Worm (Caenorhabditis elegans) whole organism, young adult: ENCODE data around the gene M163.11.

Source experiments
- B0261.1 ChIP-seq: sonication (generic microtip); optimal IDR thresholded peaks from 2 replicates; lab custom pipeline; 2016; ENCODE audit warnings: mild to moderate bottlenecking, missing genetic modification characterization, moderate library complexity, missing compliant biosample characterization
- F37B4.10 ChIP-seq: fragments of 200-800 bp; sonication (Bioruptor generic); IDR thresholded peaks from 2 replicates; pipeline ENCODE4 v1.3.6; 2022; ENCODE audit warnings: missing genetic modification characterization, missing compliant biosample characterization
- F39B2.1 ChIP-seq: fragments of 200-800 bp; sonication (Bioruptor generic); IDR thresholded peaks from 2 replicates; pipeline ENCODE4 v1.3.6; 2022; ENCODE audit warnings: missing genetic modification reagents, missing genetic modification characterization, missing compliant biosample characterization
- F52B5.7 ChIP-seq: sonication (generic microtip); optimal IDR thresholded peaks from 2 replicates; lab custom pipeline; 2016; ENCODE audit warnings: mild to moderate bottlenecking, missing genetic modification characterization, missing compliant biosample characterization
- K12H6.12 ChIP-seq: fragments of 200-800 bp; sonication (Bioruptor generic); optimal IDR thresholded peaks from 2 replicates; lab custom pipeline; 2018; ENCODE audit warnings: mild to moderate bottlenecking, missing genetic modification characterization, missing compliant biosample characterization
- Y56A3A.18 ChIP-seq: fragments of 200-800 bp; sonication (Bioruptor generic); IDR thresholded peaks from 2 replicates; pipeline ENCODE4 v1.3.6; 2022; ENCODE audit warnings: missing genetic modification reagents, missing genetic modification characterization, missing compliant biosample characterization
- Y67H2A.10 ChIP-seq: fragments of 200-800 bp; sonication (Bioruptor generic); conservative IDR thresholded peaks from 2 replicates; pipeline ENCODE4 v1.3.6; 2022; ENCODE audit warnings: missing genetic modification reagents, missing genetic modification characterization, missing compliant biosample characterization
- Y95B8A.8 ChIP-seq: fragments of 200-800 bp; sonication (Bioruptor generic); IDR thresholded peaks from 2 replicates; pipeline ENCODE4 v1.3.6; 2022; ENCODE audit warnings: missing genetic modification reagents, missing genetic modification characterization, missing compliant biosample characterization
- ama-1 ChIP-seq, 3 experiments: fragments of 150-350 bp in 1 of 3; sonication (generic microtip) in 2 of 3; optimal IDR thresholded peaks; 2 replicates each; lab custom pipeline; 2014 to 2018; ENCODE audit warnings: missing biosample characterization in 2 of 3, missing genetic modification characterization in 2 of 3, missing genetic modification reagents in 2 of 3
- aptf-3 ChIP-seq: fragments of 200-800 bp; sonication (Bioruptor generic); IDR thresholded peaks from 2 replicates; pipeline ENCODE4 v1.3.6; 2022; ENCODE audit warnings: missing genetic modification characterization, missing compliant biosample characterization
- atf-7 ChIP-seq: sonication (generic microtip); optimal IDR thresholded peaks from 2 replicates; lab custom pipeline; 2017; ENCODE audit warnings: mild to moderate bottlenecking, missing genetic modification characterization, missing compliant biosample characterization
- bed-1 ChIP-seq: fragments of 200-800 bp; sonication (Bioruptor generic); IDR thresholded peaks from 2 replicates; pipeline ENCODE4 v1.3.6; 2022; ENCODE audit warnings: missing genetic modification reagents, missing genetic modification characterization, missing compliant biosample characterization
- ceh-100 ChIP-seq: fragments of 200-800 bp; sonication (Bioruptor generic); IDR thresholded peaks from 2 replicates; pipeline ENCODE4 v1.3.6; 2022; ENCODE audit warnings: missing genetic modification reagents, missing genetic modification characterization, missing compliant biosample characterization
- ceh-27 ChIP-seq: fragments of 200-800 bp; sonication (Bioruptor generic); optimal IDR thresholded peaks from 2 replicates; lab custom pipeline; 2018; ENCODE audit warnings: mild to moderate bottlenecking, missing genetic modification characterization, moderate library complexity, missing compliant biosample characterization
- dpl-1 ChIP-seq: fragments of 150-350 bp; optimal IDR thresholded peaks from 2 replicates; lab custom pipeline; 2014; ENCODE audit warnings: missing biosample characterization, missing genetic modification reagents, missing genetic modification characterization
- egrh-3 ChIP-seq: fragments of 200-800 bp; sonication (Bioruptor generic); IDR thresholded peaks from 2 replicates; pipeline ENCODE4 v1.3.6; 2022; ENCODE audit warnings: missing genetic modification reagents, missing genetic modification characterization, missing compliant biosample characterization
- hsf-1 ChIP-seq: fragments of 200-800 bp; sonication (Bioruptor generic); IDR thresholded peaks from 2 replicates; pipeline ENCODE4 v1.3.6; 2022; ENCODE audit warnings: missing genetic modification reagents, missing genetic modification characterization, missing compliant biosample characterization
- let-526 ChIP-seq: fragments of 200-800 bp; sonication (Bioruptor generic); IDR thresholded peaks from 2 replicates; pipeline ENCODE4 v1.3.6; 2022; ENCODE audit warnings: missing genetic modification reagents, missing genetic modification characterization, missing compliant biosample characterization
- lin-54 ChIP-seq: fragments of 200-800 bp; sonication (Bioruptor generic); optimal IDR thresholded peaks from 2 replicates; lab custom pipeline; 2018; ENCODE audit warnings: mild to moderate bottlenecking, missing genetic modification characterization, missing compliant biosample characterization
- lsl-1 ChIP-seq: fragments of 200-800 bp; sonication (Bioruptor generic); optimal IDR thresholded peaks from 2 replicates; lab custom pipeline; 2018; ENCODE audit warnings: mild to moderate bottlenecking, missing genetic modification characterization, moderate library complexity, missing compliant biosample characterization
- mcd-1 ChIP-seq: fragments of 200-800 bp; sonication (Bioruptor generic); IDR thresholded peaks from 2 replicates; pipeline ENCODE4 v1.3.6; 2022; ENCODE audit warnings: missing genetic modification reagents, missing genetic modification characterization, missing compliant biosample characterization
- mes-4 ChIP-seq: sonication (generic microtip); optimal IDR thresholded peaks from 2 replicates; lab custom pipeline; 2016; ENCODE audit warnings: missing genotype, missing genetic modification characterization, missing compliant biosample characterization
- mxl-1 ChIP-seq: sonication (generic microtip); optimal IDR thresholded peaks from 2 replicates; lab custom pipeline; 2016; ENCODE audit warnings: missing genetic modification characterization, missing compliant biosample characterization
- nfya-1 ChIP-seq: sonication (generic microtip); optimal IDR thresholded peaks from 2 replicates; lab custom pipeline; 2017; ENCODE audit warnings: antibody characterized with exemption, missing compliant biosample characterization, missing genetic modification characterization, borderline replicate concordance; ENCODE audit not compliant: insufficient read depth
- nfya-2 ChIP-seq: fragments of 200-800 bp; sonication (Bioruptor generic); IDR thresholded peaks from 2 replicates; pipeline ENCODE4 v1.3.6; 2022; ENCODE audit warnings: missing genetic modification reagents, missing genetic modification characterization, missing compliant biosample characterization
- nfyb-1 ChIP-seq: fragments of 200-800 bp; sonication (Bioruptor generic); IDR thresholded peaks from 2 replicates; pipeline ENCODE4 v1.3.6; 2022; ENCODE audit warnings: missing genetic modification reagents, missing genetic modification characterization, missing compliant biosample characterization
- repo-1 ChIP-seq: sonication (generic microtip); optimal IDR thresholded peaks from 2 replicates; lab custom pipeline; 2017; ENCODE audit warnings: mild to moderate bottlenecking, missing genetic modification characterization, missing compliant biosample characterization
- sea-2 ChIP-seq: fragments of 200-800 bp; sonication (Bioruptor generic); IDR thresholded peaks from 2 replicates; pipeline ENCODE4 v1.3.6; 2022; ENCODE audit warnings: missing genetic modification characterization, missing compliant biosample characterization
- snpc-1.3 ChIP-seq: sonication (generic microtip); optimal IDR thresholded peaks from 2 replicates; lab custom pipeline; 2017; ENCODE audit warnings: missing genetic modification characterization, mild to moderate bottlenecking, missing compliant biosample characterization, antibody characterized with exemption, moderate library complexity, missing genotype, missing genetic modification reagents; ENCODE audit not compliant: insufficient read depth
- snpc-4 ChIP-seq, 5 experiments: fragments of 150-350 bp in 1 of 5; sonication (generic microtip) in 4 of 5; optimal IDR thresholded peaks; 2 replicates each; lab custom pipeline; 2014 to 2018; ENCODE audit warnings: missing genetic modification characterization in 5 of 5, missing biosample characterization in 3 of 5, antibody characterized with exemption in 2 of 5, mild to moderate bottlenecking in 2 of 5, missing compliant biosample characterization in 2 of 5, missing genotype in 2 of 5, moderate library complexity in 2 of 5, missing genetic modification reagents in 1 of 5
- tbx-9 ChIP-seq: sonication (generic microtip); optimal IDR thresholded peaks from 2 replicates; lab custom pipeline; 2016; ENCODE audit warnings: borderline replicate concordance, missing genetic modification characterization, inconsistent platforms, missing compliant biosample characterization
- tlf-1 ChIP-seq: fragments of 200-800 bp; sonication (Bioruptor generic); optimal IDR thresholded peaks from 2 replicates; lab custom pipeline; 2018; ENCODE audit warnings: mild to moderate bottlenecking, missing genetic modification characterization, missing compliant biosample characterization
- unc-130 ChIP-seq: sonication (generic microtip); optimal IDR thresholded peaks from 2 replicates; lab custom pipeline; 2016; ENCODE audit warnings: missing genetic modification reagents, missing genetic modification characterization, missing compliant biosample characterization
- zfh-2 ChIP-seq: fragments of 200-800 bp; sonication (Bioruptor generic); conservative IDR thresholded peaks from 2 replicates; pipeline ENCODE4 v1.3.6; 2022; ENCODE audit warnings: missing genetic modification reagents, missing genetic modification characterization, missing compliant biosample characterization
- zim-3 ChIP-seq: sonication (generic microtip); optimal IDR thresholded peaks from 2 replicates; lab custom pipeline; 2017; ENCODE audit warnings: mild to moderate bottlenecking, missing genetic modification characterization, moderate library complexity, missing compliant biosample characterization
- ztf-22 ChIP-seq: fragments of 200-800 bp; sonication (Bioruptor generic); optimal IDR thresholded peaks from 2 replicates; lab custom pipeline; 2018; ENCODE audit warnings: mild to moderate bottlenecking, missing genetic modification characterization, moderate library complexity, missing compliant biosample characterization
- ztf-28 ChIP-seq: fragments of 200-800 bp; sonication (Bioruptor generic); IDR thresholded peaks from 2 replicates; pipeline ENCODE4 v1.3.6; 2022; ENCODE audit warnings: missing genetic modification reagents, missing genetic modification characterization, missing compliant biosample characterization
- ztf-6 ChIP-seq: fragments of 200-800 bp; sonication (Bioruptor generic); IDR thresholded peaks from 2 replicates; pipeline ENCODE4 v1.3.6; 2022; ENCODE audit warnings: missing genetic modification reagents, missing genetic modification characterization, missing compliant biosample characterization

The M163.11 gene

DNA sequence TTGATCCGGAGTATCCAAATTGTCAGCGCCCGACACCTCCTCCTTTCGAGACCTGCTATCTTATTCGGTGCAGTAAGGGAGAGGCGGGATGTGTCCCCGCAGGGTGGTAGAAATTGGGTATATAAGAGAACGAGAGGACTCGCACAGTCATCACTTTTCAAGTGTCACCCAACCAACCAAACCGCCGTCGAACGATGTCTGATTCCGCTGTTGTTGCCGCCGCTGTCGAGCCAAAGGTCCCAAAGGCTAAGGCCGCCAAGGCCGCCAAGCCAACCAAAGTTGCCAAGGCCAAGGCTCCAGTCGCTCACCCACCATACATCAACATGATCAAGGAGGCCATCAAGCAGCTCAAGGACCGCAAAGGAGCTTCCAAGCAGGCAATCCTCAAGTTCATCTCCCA lies 10.8 kb downstream of the M163.11 start, which contains the start of gene his-24 (continued):
- TF ChIP-seq snpc-4 (GFP tag; optimal IDR thresholded peaks at IDR 0.05; lab: Kevin White, UChicago) (no peak), snpc-4 (tag; optimal IDR thresholded peaks at IDR 0.05; lab: Kevin White, UChicago) (peak in 2 of 4 experiments; percentile 5 to 58), nfya-1 (tag; lab: Kevin White, UChicago) (no peak), nfyb-1 (GFP tag; lab: Robert Waterston, UW) (peak; percentile 55; the same call in 1 of the 2 replicates), Y56A3A.18 (no peak), zim-3 (no peak), F39B2.1 (GFP tag; lab: Robert Waterston, UW) (peak; percentile 99), ztf-22 (GFP tag; lab: Kevin White, UChicago) (no peak), mes-4 (tag; lab: Kevin White, UChicago) (no peak), repo-1 (tag; lab: Kevin White, UChicago) (peak; percentile 3), ztf-6 (GFP tag; lab: Robert Waterston, UW) (0 out of 2 replicates have a peak, but pooled peaks have one; percentile 43), Y67H2A.10 (no peak), mxl-1 (tag; lab: Kevin White, UChicago) (no peak), F52B5.7 (tag; lab: Kevin White, UChicago) (no peak), atf-7 (peak; percentile 13), lsl-1 (GFP tag; lab: Kevin White, UChicago) (no peak), K12H6.12 (tag; lab: Kevin White, UChicago) (peak; percentile 64), ztf-28 (GFP tag; lab: Robert Waterston, UW) (no peak), zfh-2 (GFP tag; lab: Robert Waterston, UW) (no peak; the same call in 1 of the 2 replicates), Y95B8A.8 (GFP tag; lab: Robert Waterston, UW) (no peak), B0261.1 (tag; lab: Kevin White, UChicago) (no peak), hsf-1 (no peak), let-526 (0 out of 2 replicates have a peak, but pooled peaks have one; percentile 11), ceh-100 (no peak), aptf-3 (GFP tag; lab: Robert Waterston, UW) (no peak), F37B4.10 (no peak), tlf-1 (GFP tag; lab: Kevin White, UChicago) (no peak), tbx-9 (tag; lab: Kevin White, UChicago) (no peak)

- 0 out of 2 replicates have a peak, but pooled peaks have one; percentile 37 for TF ChIP-seq sea-2 (GFP tag; lab: Robert Waterston, UW)
- TF ChIP-seq ceh-27 (GFP tag; lab: Kevin White, UChicago), result no peak
- peak; percentile 38 for TF ChIP-seq mcd-1 (GFP tag; lab: Robert Waterston, UW)
- TF ChIP-seq zfh-2 (GFP tag; lab: Robert Waterston, UW), result peak; percentile 83
- 0 out of 2 replicates have a peak, but pooled peaks have one; percentile 42 for TF ChIP-seq F39B2.1 (GFP tag; lab: Robert Waterston, UW)
- TF ChIP-seq egrh-3 (GFP tag; lab: Robert Waterston, UW), result peak; percentile 93
- 0 out of 2 replicates have a peak, but pooled peaks have one; percentile 70 for TF ChIP-seq bed-1
- TF ChIP-seq snpc-4 (GFP tag; optimal IDR thresholded peaks at IDR 0.05; lab: Kevin White, UChicago), result no peak
- TF ChIP-seq snpc-4 (tag; optimal IDR thresholded peaks at IDR 0.05; lab: Kevin White, UChicago), result no peak
- 0 out of 2 replicates have a peak, but pooled peaks have one; percentile 61 for TF ChIP-seq nfya-2 (GFP tag; lab: Robert Waterston, UW)
These were observed 11.3 kb downstream of the M163.11 start for ce11 chrX:14490486-14490885.

DNA sequence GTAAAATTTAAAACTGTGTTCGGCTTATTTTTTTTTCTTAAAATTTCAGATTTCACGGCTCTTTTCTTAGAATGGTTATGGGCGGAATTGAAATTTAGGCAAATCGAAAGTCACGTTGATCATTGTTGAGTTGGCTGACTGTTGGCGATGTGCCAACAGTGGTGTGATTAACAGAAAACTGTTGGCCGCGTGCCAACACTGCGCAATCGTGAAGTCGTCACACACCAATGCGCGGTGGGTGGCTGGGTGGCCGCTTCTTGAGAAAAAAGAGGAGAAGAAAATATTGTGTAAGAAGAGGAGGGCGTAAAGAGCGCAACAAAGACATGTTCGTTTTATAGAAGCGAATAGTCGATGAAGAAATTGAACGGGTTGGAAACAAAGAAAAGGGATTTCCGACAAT lies 11.9 kb downstream of the M163.11 start:
- TF ChIP-seq repo-1 (tag; lab: Kevin White, UChicago), result no peak
- no peak for TF ChIP-seq dpl-1 (GFP tag; lab: Kevin White, UChicago)
- no peak for TF ChIP-seq unc-130 (GFP tag; lab: Kevin White, UChicago)
- TF ChIP-seq snpc-1.3 (tag; lab: Kevin White, UChicago), result no peak
- TF ChIP-seq ama-1 (optimal IDR thresholded peaks at IDR 0.05; lab: Kevin White, UChicago), result no peak
- TF ChIP-seq ama-1 (GFP tag; optimal IDR thresholded peaks at IDR 0.05; lab: Kevin White, UChicago), result no peak
- TF ChIP-seq Y67H2A.10, result no peak
- TF ChIP-seq lin-54 (GFP tag; lab: Kevin White, UChicago), result no peak
